Worm (Caenorhabditis elegans): ENCODE data around the gene nra-4.

ce11 chrV:1049334-1049733 is 952 bp upstream of the nra-4 start:
- TF ChIP-seq rec-8 (tag; optimal IDR thresholded peaks at IDR 0.05): no peak
- TF ChIP-seq F39B2.1 (GFP tag; IDR thresholded peaks at IDR 0.05): no peak
- no peak for TF ChIP-seq madf-10 (tag; optimal IDR thresholded peaks at IDR 0.05)
- no peak for TF ChIP-seq ets-4 (GFP tag; optimal IDR thresholded peaks at IDR 0.05)
- TF ChIP-seq ztf-26 (tag; optimal IDR thresholded peaks at IDR 0.05): no peak
- no peak for TF ChIP-seq unc-130 (GFP tag; optimal IDR thresholded peaks at IDR 0.05)
- no peak for TF ChIP-seq attf-3 (GFP tag; conservative IDR thresholded peaks at IDR 0.05)
- TF ChIP-seq repo-1 (tag; optimal IDR thresholded peaks at IDR 0.05): no peak
- no peak for TF ChIP-seq B0019.2 (GFP tag; conservative IDR thresholded peaks at IDR 0.05)

Data from whole organism, young adult.